Fruit fly (Drosophila melanogaster) S2 (cell line): ENCODE measurements around the gene mus301.

ENCODE experiments used
- CG8478 ChIP-seq: fragments of >200 bp; optimal IDR thresholded peaks from 2 replicates; lab custom pipeline; 2018
- CTCF ChIP-seq, 2 experiments: fragments of >200 bp; optimal IDR thresholded peaks; 2 replicates each; lab custom pipeline; 2018

dm6 chr3L:8097101-8097500 lies 40.5 kb upstream of the mus301 start:
- no peak for TF ChIP-seq CG8478 (lab: Kevin White, UChicago)
- no peak for TF ChIP-seq CTCF (optimal IDR thresholded peaks at IDR 0.05; lab: Kevin White, UChicago)
